Fruit fly (Drosophila melanogaster) whole organism, embryonic: Measurements from ENCODE around the gene Gem2.

Experiments
- Bdp1 ChIP-seq: fragments of 200-800 bp; sonication (Bioruptor generic); optimal IDR thresholded peaks from 3 replicates; lab custom pipeline; 2016; ENCODE audit warnings: missing biosample characterization, missing genetic modification characterization
- Bteb2 ChIP-seq: fragments of 200-800 bp; sonication (Bioruptor generic); optimal IDR thresholded peaks from 2 replicates; lab custom pipeline; 2016; ENCODE audit warnings: missing biosample characterization, missing genetic modification characterization
- CG10147 ChIP-seq: fragments of 200-800 bp; sonication (Bioruptor generic); optimal IDR thresholded peaks from 2 replicates; lab custom pipeline; 2019; ENCODE audit warnings: missing biosample characterization, mild to moderate bottlenecking, missing genetic modification characterization, moderate library complexity
- CG10209 ChIP-seq: fragments of 200-800 bp; sonication (Bioruptor generic); optimal IDR thresholded peaks from 3 replicates; lab custom pipeline; 2017; ENCODE audit warnings: missing biosample characterization, mild to moderate bottlenecking, missing genetic modification characterization, missing genetic modification reagents
- CG10267 ChIP-seq: fragments of 200-800 bp; sonication (Bioruptor generic); optimal IDR thresholded peaks from 2 replicates; lab custom pipeline; 2018; ENCODE audit warnings: missing biosample characterization, mild to moderate bottlenecking, missing genetic modification characterization, moderate library complexity
- CG11695 ChIP-seq: fragments of 200-800 bp; sonication (Bioruptor generic); IDR thresholded peaks from 3 replicates; pipeline ENCODE4 v1.3.6; 2022; ENCODE audit warnings: missing biosample characterization, missing genetic modification characterization
- CG12155 ChIP-seq: fragments of 200-800 bp; sonication (Bioruptor generic); optimal IDR thresholded peaks from 3 replicates; lab custom pipeline; 2016; ENCODE audit warnings: missing biosample characterization, missing genetic modification characterization
- CG12942 ChIP-seq: fragments of 200-800 bp; sonication (Bioruptor generic); optimal IDR thresholded peaks from 3 replicates; lab custom pipeline; 2016; ENCODE audit warnings: missing biosample characterization, missing genetic modification characterization
- CG14710 ChIP-seq: fragments of 200-800 bp; sonication (Bioruptor generic); optimal IDR thresholded peaks from 3 replicates; lab custom pipeline; 2019; ENCODE audit warnings: missing biosample characterization, mild to moderate bottlenecking, missing genetic modification characterization, moderate library complexity
- CG15011 ChIP-seq: fragments of 200-800 bp; sonication (Bioruptor generic); optimal IDR thresholded peaks from 3 replicates; lab custom pipeline; 2018; ENCODE audit warnings: missing biosample characterization, mild to moderate bottlenecking, missing genetic modification characterization
- CG15601 ChIP-seq: fragments of 200-800 bp; sonication (Bioruptor generic); optimal IDR thresholded peaks from 3 replicates; lab custom pipeline; 2019; ENCODE audit warnings: missing biosample characterization, mild to moderate bottlenecking, missing genetic modification characterization, moderate library complexity
- CG2678 ChIP-seq: fragments of 200-800 bp; sonication (Bioruptor generic); optimal IDR thresholded peaks from 3 replicates; lab custom pipeline; 2019; ENCODE audit warnings: missing biosample characterization, mild to moderate bottlenecking, missing genetic modification characterization, moderate library complexity
- CG2875 ChIP-seq: fragments of 200-800 bp; sonication (Bioruptor generic); optimal IDR thresholded peaks from 2 replicates; lab custom pipeline; 2017; ENCODE audit warnings: missing biosample characterization, mild to moderate bottlenecking, missing genetic modification characterization, missing genetic modification reagents
- CG32532 ChIP-seq: fragments of 200-800 bp; sonication (Bioruptor generic); IDR thresholded peaks from 2 replicates; pipeline ENCODE4 v1.3.6; 2022; ENCODE audit warnings: missing biosample characterization, missing genetic modification characterization
- CG3838 ChIP-seq: fragments of 200-800 bp; sonication (Bioruptor generic); optimal IDR thresholded peaks from 3 replicates; lab custom pipeline; 2016; ENCODE audit warnings: missing biosample characterization, missing genetic modification characterization
- CG4424 ChIP-seq: fragments of 200-800 bp; sonication (Bioruptor generic); optimal IDR thresholded peaks from 3 replicates; lab custom pipeline; 2016; ENCODE audit warnings: missing biosample characterization, missing genetic modification characterization
- CG4730 ChIP-seq: fragments of 200-800 bp; sonication (Bioruptor generic); IDR thresholded peaks from 2 replicates; pipeline ENCODE4 v1.3.6; 2022; ENCODE audit warnings: missing biosample characterization, missing genetic modification characterization
- CG5953 ChIP-seq: fragments of 200-800 bp; sonication (Bioruptor generic); IDR thresholded peaks from 2 replicates; pipeline ENCODE4 v1.3.6; 2022; ENCODE audit warnings: missing biosample characterization, missing genetic modification characterization
- CG7839 ChIP-seq: fragments of 200-800 bp; sonication (Bioruptor generic); optimal IDR thresholded peaks from 3 replicates; lab custom pipeline; 2018; ENCODE audit warnings: missing biosample characterization, mild to moderate bottlenecking, missing genetic modification characterization, moderate library complexity
- CG8089 ChIP-seq: fragments of 200-800 bp; sonication (Bioruptor generic); optimal IDR thresholded peaks from 3 replicates; lab custom pipeline; 2016; ENCODE audit warnings: missing biosample characterization, missing genetic modification characterization
- CTCF ChIP-seq: fragments of 200-800 bp; sonication (Bioruptor generic); optimal IDR thresholded peaks from 2 replicates; lab custom pipeline; 2017; ENCODE audit warnings: missing biosample characterization, mild to moderate bottlenecking, missing genetic modification characterization, moderate library complexity
- Chrac-16 ChIP-seq: fragments of 200-800 bp; sonication (Bioruptor generic); optimal IDR thresholded peaks from 3 replicates; lab custom pipeline; 2016; ENCODE audit warnings: missing biosample characterization, missing genetic modification characterization
- CrebB ChIP-seq: fragments of 200-800 bp; sonication (Bioruptor generic); optimal IDR thresholded peaks from 3 replicates; lab custom pipeline; 2018; ENCODE audit warnings: missing biosample characterization, mild to moderate bottlenecking, missing genetic modification characterization
- Dip3 ChIP-seq: fragments of 200-800 bp; sonication (Bioruptor generic); optimal IDR thresholded peaks from 3 replicates; lab custom pipeline; 2016; ENCODE audit warnings: missing biosample characterization, missing genetic modification characterization
- Dll ChIP-seq: fragments of 200-800 bp; sonication (Bioruptor generic); IDR thresholded peaks from 4 replicates; pipeline ENCODE4 v1.3.6; 2022; ENCODE audit warnings: missing biosample characterization, missing genetic modification characterization; ENCODE audit not compliant: partially characterized antibody
- E2f2 ChIP-seq: fragments of 200-800 bp; sonication (Bioruptor generic); IDR thresholded peaks from 2 replicates; pipeline ENCODE4 v1.3.6; 2022; ENCODE audit warnings: missing biosample characterization, missing genetic modification characterization
- Fer2 ChIP-seq: fragments of 200-800 bp; sonication (Bioruptor generic); optimal IDR thresholded peaks from 2 replicates; lab custom pipeline; 2018; ENCODE audit warnings: missing biosample characterization, mild to moderate bottlenecking, missing genetic modification characterization, moderate library complexity
- H15 ChIP-seq: fragments of 200-800 bp; sonication (Bioruptor generic); IDR thresholded peaks from 3 replicates; pipeline ENCODE4 v1.3.6; 2022; ENCODE audit warnings: missing biosample characterization, missing genetic modification characterization
- HHEX ChIP-seq: fragments of 200-800 bp; sonication (Bioruptor generic); optimal IDR thresholded peaks from 3 replicates; lab custom pipeline; 2017; ENCODE audit warnings: missing biosample characterization, mild to moderate bottlenecking, missing genetic modification characterization, missing genetic modification reagents
- Med ChIP-seq: fragments of 200-800 bp; sonication (Bioruptor generic); peaks from one replicate; lab custom pipeline; 2016; ENCODE audit warnings: missing biosample characterization, missing genetic modification characterization, mild to moderate bottlenecking, inconsistent platforms, moderate library complexity
- Meics ChIP-seq: fragments of 200-800 bp; sonication (Bioruptor generic); optimal IDR thresholded peaks from 2 replicates; lab custom pipeline; 2017; ENCODE audit warnings: missing biosample characterization, mild to moderate bottlenecking, missing genetic modification characterization
- Xbp1 ChIP-seq: fragments of 200-800 bp; sonication (Bioruptor generic); optimal IDR thresholded peaks from 3 replicates; lab custom pipeline; 2016; ENCODE audit warnings: missing biosample characterization, mild to moderate bottlenecking, missing genetic modification characterization
- abd-A ChIP-seq: fragments of 200-800 bp; sonication (Bioruptor generic); optimal IDR thresholded peaks from 3 replicates; lab custom pipeline; 2019; ENCODE audit warnings: missing biosample characterization, mild to moderate bottlenecking, missing genetic modification characterization, moderate library complexity
- bab2 ChIP-seq: fragments of 200-800 bp; sonication (Bioruptor generic); optimal IDR thresholded peaks from 2 replicates; lab custom pipeline; 2016; ENCODE audit warnings: missing biosample characterization, missing genetic modification characterization
- bsh ChIP-seq, 2 experiments: fragments of 200-800 bp; sonication (Bioruptor generic); optimal IDR thresholded peaks; 2 replicates each; lab custom pipeline; 2017 to 2018; ENCODE audit warnings: mild to moderate bottlenecking in 2 of 2, missing biosample characterization in 2 of 2, missing genetic modification characterization in 2 of 2, moderate library complexity in 1 of 2
- caup ChIP-seq: fragments of 200-800 bp; sonication (Bioruptor generic); optimal IDR thresholded peaks from 3 replicates; lab custom pipeline; 2017; ENCODE audit warnings: missing biosample characterization, mild to moderate bottlenecking, missing genetic modification characterization, moderate library complexity; ENCODE audit not compliant: severe bottlenecking
- chn ChIP-seq: fragments of 200-800 bp; sonication (Bioruptor generic); optimal IDR thresholded peaks from 2 replicates; lab custom pipeline; 2016; ENCODE audit warnings: missing biosample characterization, missing genetic modification characterization
- dati ChIP-seq: fragments of 200-800 bp; sonication (Bioruptor generic); IDR thresholded peaks from 2 replicates; pipeline ENCODE4 v1.3.6; 2022; ENCODE audit warnings: missing biosample characterization, missing genetic modification characterization
- en ChIP-seq: fragments of 200-800 bp; sonication (Bioruptor generic); optimal IDR thresholded peaks from 2 replicates; lab custom pipeline; 2016; ENCODE audit warnings: missing biosample characterization, missing genetic modification characterization
- eve ChIP-seq, 2 experiments: fragments of >200 bp; optimal IDR thresholded peaks; 2 replicates each; lab custom pipeline; 2017; ENCODE audit warnings: missing biosample characterization in 2 of 2, missing genetic modification characterization in 2 of 2
- fru ChIP-seq: fragments of >200 bp; optimal IDR thresholded peaks from 2 replicates; lab custom pipeline; 2017
- gcm2 ChIP-seq: fragments of 200-800 bp; sonication (Bioruptor generic); optimal IDR thresholded peaks from 2 replicates; lab custom pipeline; 2016; ENCODE audit warnings: missing biosample characterization, missing genetic modification characterization
- gem ChIP-seq: fragments of 200-800 bp; sonication (Bioruptor generic); optimal IDR thresholded peaks from 2 replicates; lab custom pipeline; 2019; ENCODE audit warnings: missing biosample characterization, mild to moderate bottlenecking, missing genetic modification characterization, moderate library complexity
- ham ChIP-seq: fragments of 200-800 bp; sonication (Bioruptor generic); IDR thresholded peaks from 2 replicates; pipeline ENCODE4 v1.3.6; 2022; ENCODE audit warnings: missing biosample characterization, missing genetic modification characterization
- lbe ChIP-seq: fragments of 200-800 bp; sonication (Bioruptor generic); optimal IDR thresholded peaks from 2 replicates; lab custom pipeline; 2016; ENCODE audit warnings: missing biosample characterization, mild to moderate bottlenecking, missing genetic modification characterization
- lilli ChIP-seq: fragments of 200-800 bp; sonication (Bioruptor generic); optimal IDR thresholded peaks from 3 replicates; lab custom pipeline; 2016; ENCODE audit warnings: missing biosample characterization, missing genetic modification characterization
- repo ChIP-seq: fragments of 200-800 bp; sonication (Bioruptor generic); optimal IDR thresholded peaks from 2 replicates; lab custom pipeline; 2016; ENCODE audit warnings: missing biosample characterization, missing genetic modification characterization
- sna ChIP-seq: fragments of 200-800 bp; sonication (Bioruptor generic); IDR thresholded peaks from 2 replicates; pipeline ENCODE4 v1.3.6; 2022; ENCODE audit warnings: missing biosample characterization, missing genetic modification characterization; ENCODE audit not compliant: partially characterized antibody
- tna ChIP-seq: fragments of 200-800 bp; sonication (Bioruptor generic); IDR thresholded peaks from 2 replicates; pipeline ENCODE4 v1.3.6; 2022; ENCODE audit warnings: missing biosample characterization, missing genetic modification characterization; ENCODE audit not compliant: partially characterized antibody
- usp ChIP-seq: fragments of >200 bp; optimal IDR thresholded peaks from 2 replicates; lab custom pipeline; 2017; ENCODE audit warnings: missing biosample characterization, missing genetic modification characterization

Gem2 gene

dm6 chr3L:19087369-19088275 lies 12.5 kb downstream of the Gem2 start (continued):
- TF ChIP-seq CrebB (no peak), repo (GFP tag; lab: Kevin White, UChicago) (no peak), gem (peak; percentile 77), CG14710 (tag; lab: Kevin White, UChicago) (peak; percentile 35), lbe (GFP tag; lab: Kevin White, UChicago) (no peak), Chrac-16 (GFP tag; lab: Kevin White, UChicago) (no peak), caup (GFP tag; lab: Kevin White, UChicago) (no peak), usp (GFP tag; lab: Kevin White, UChicago) (no peak), Xbp1 (peak; percentile 23), CG10267 (tag; lab: Kevin White, UChicago) (peak; percentile 46), CG4730 (no peak), en (GFP tag; lab: Kevin White, UChicago) (no peak), abd-A (tag; lab: Kevin White, UChicago) (peak; percentile 86), Med (GFP tag; lab: Kevin White, UChicago) (peak; percentile 81), dati (GFP tag; lab: Robert Waterston, UW) (no peak), tna (GFP tag; lab: Robert Waterston, UW) (no peak), CG5953 (GFP tag; lab: Robert Waterston, UW) (no peak), E2f2 (GFP tag; lab: Robert Waterston, UW) (no peak), H15 (GFP tag; lab: Robert Waterston, UW) (no peak), fru (lab: Kevin White, UChicago) (no peak), HHEX (GFP tag; lab: Kevin White, UChicago) (peak; percentile 36), bab2 (GFP tag; lab: Kevin White, UChicago) (no peak), CG15011 (GFP tag; lab: Kevin White, UChicago) (no peak), Bteb2 (GFP tag; lab: Kevin White, UChicago) (no peak), CG12155 (no peak), sna (GFP tag; lab: Robert Waterston, UW) (no peak), Bdp1 (GFP tag; lab: Kevin White, UChicago) (no peak), eve (GFP tag; optimal IDR thresholded peaks at IDR 0.05; lab: Kevin White, UChicago) (no peak), Dip3 (GFP tag; lab: Kevin White, UChicago) (no peak), CG12942 (GFP tag; lab: Kevin White, UChicago) (no peak), CG8089 (no peak), Meics (GFP tag; lab: Kevin White, UChicago) (peak; percentile 68), CG11695 (GFP tag; lab: Robert Waterston, UW) (0 out of 3 replicates have a peak, but pooled peaks have one; percentile 18), CG32532 (GFP tag; lab: Robert Waterston, UW) (no peak; the same call in 1 of the 2 replicates), CG2678 (peak; percentile 61), CG15601 (tag; lab: Kevin White, UChicago) (peak; percentile 1), bsh (GFP tag; optimal IDR thresholded peaks at IDR 0.05; lab: Kevin White, UChicago) (peak in 1 of 2 experiments; percentile 39), CG2875 (GFP tag; lab: Kevin White, UChicago) (no peak), gcm2 (GFP tag; lab: Kevin White, UChicago) (no peak), CG10147 (GFP tag; lab: Kevin White, UChicago) (peak; percentile 27), lilli (GFP tag; lab: Kevin White, UChicago) (no peak), Dll (GFP tag; lab: Robert Waterston, UW) (no peak), CG4424 (GFP tag; lab: Kevin White, UChicago) (no peak), chn (GFP tag; lab: Kevin White, UChicago) (no peak), CG7839 (tag; lab: Kevin White, UChicago) (peak; percentile 65), ham (no peak), CG10209 (peak; percentile 44), Fer2 (tag; lab: Kevin White, UChicago) (no peak), CTCF (GFP tag; lab: Kevin White, UChicago) (no peak), CG3838 (GFP tag; lab: Kevin White, UChicago) (no peak)
